Worm (Caenorhabditis elegans) whole organism, young adult: ENCODE measurements around the gene C09H5.7.

ENCODE experiments used
- B0019.2 ChIP-seq: fragments of 200-800 bp; sonication (Bioruptor generic); conservative IDR thresholded peaks from 2 replicates; pipeline ENCODE4 v1.3.6; 2022; ENCODE audit warnings: missing genetic modification reagents, missing genetic modification characterization, missing compliant biosample characterization
- C17E4.6 ChIP-seq: fragments of 200-800 bp; sonication (Bioruptor generic); IDR thresholded peaks from 2 replicates; pipeline ENCODE4 v1.3.6; 2022; ENCODE audit warnings: missing genetic modification reagents, missing genetic modification characterization, missing compliant biosample characterization
- F22D6.2 ChIP-seq: sonication (generic microtip); optimal IDR thresholded peaks from 2 replicates; lab custom pipeline; 2016; ENCODE audit warnings: mild to moderate bottlenecking, missing genetic modification characterization, missing compliant biosample characterization
- F33H1.4 ChIP-seq: fragments of 200-800 bp; sonication (Bioruptor generic); IDR thresholded peaks from 2 replicates; pipeline ENCODE4 v1.3.6; 2022; ENCODE audit warnings: missing genetic modification reagents, missing genetic modification characterization, missing compliant biosample characterization
- F52B5.7 ChIP-seq: sonication (generic microtip); optimal IDR thresholded peaks from 2 replicates; lab custom pipeline; 2016; ENCODE audit warnings: mild to moderate bottlenecking, missing genetic modification characterization, missing compliant biosample characterization
- F57A8.1 ChIP-seq: fragments of 200-800 bp; sonication (Bioruptor generic); optimal IDR thresholded peaks from 2 replicates; lab custom pipeline; 2018; ENCODE audit warnings: mild to moderate bottlenecking, missing genetic modification characterization, moderate library complexity, missing compliant biosample characterization
- F57C9.4 ChIP-seq: sonication (generic microtip); optimal IDR thresholded peaks from 2 replicates; lab custom pipeline; 2017; ENCODE audit warnings: mild to moderate bottlenecking, missing genetic modification characterization, missing compliant biosample characterization
- K11D2.4 ChIP-seq: fragments of 200-800 bp; sonication (Bioruptor generic); IDR thresholded peaks from 2 replicates; pipeline ENCODE4 v1.3.6; 2022; ENCODE audit warnings: missing genetic modification reagents, missing genetic modification characterization, missing compliant biosample characterization
- K12H6.12 ChIP-seq: fragments of 200-800 bp; sonication (Bioruptor generic); optimal IDR thresholded peaks from 2 replicates; lab custom pipeline; 2018; ENCODE audit warnings: mild to moderate bottlenecking, missing genetic modification characterization, missing compliant biosample characterization
- T07F8.4 ChIP-seq: sonication (generic microtip); optimal IDR thresholded peaks from 2 replicates; lab custom pipeline; 2016; ENCODE audit warnings: mild to moderate bottlenecking, missing genetic modification characterization, moderate library complexity, missing compliant biosample characterization
- T26A5.8 ChIP-seq: sonication (generic microtip); optimal IDR thresholded peaks from 2 replicates; lab custom pipeline; 2016; ENCODE audit warnings: missing genetic modification characterization, missing compliant biosample characterization
- Y56A3A.18 ChIP-seq: fragments of 200-800 bp; sonication (Bioruptor generic); IDR thresholded peaks from 2 replicates; pipeline ENCODE4 v1.3.6; 2022; ENCODE audit warnings: missing genetic modification reagents, missing genetic modification characterization, missing compliant biosample characterization
- Y79H2A.3 ChIP-seq: fragments of 200-800 bp; sonication (Bioruptor generic); conservative IDR thresholded peaks from 2 replicates; pipeline ENCODE4 v1.3.6; 2022; ENCODE audit warnings: missing genetic modification reagents, missing genetic modification characterization, missing compliant biosample characterization
- Y95B8A.8 ChIP-seq: fragments of 200-800 bp; sonication (Bioruptor generic); IDR thresholded peaks from 2 replicates; pipeline ENCODE4 v1.3.6; 2022; ENCODE audit warnings: missing genetic modification reagents, missing genetic modification characterization, missing compliant biosample characterization
- attf-3 ChIP-seq: fragments of 200-800 bp; sonication (Bioruptor generic); conservative IDR thresholded peaks from 2 replicates; pipeline ENCODE4 v1.3.6; 2022; ENCODE audit warnings: missing genetic modification reagents, missing genetic modification characterization, missing compliant biosample characterization
- bed-2 ChIP-seq: fragments of 200-800 bp; sonication (Bioruptor generic); IDR thresholded peaks from 2 replicates; pipeline ENCODE4 v1.3.6; 2022; ENCODE audit warnings: missing genetic modification reagents, missing genetic modification characterization, missing compliant biosample characterization
- cebp-1 ChIP-seq, 2 experiments: fragments of 200-800 bp in 1 of 2; sonication (Bioruptor generic) in 1 of 2; sonication (generic microtip) in 1 of 2; IDR thresholded peaks in 1 of 2; optimal IDR thresholded peaks in 1 of 2; 2 replicates each; pipeline versions ENCODE4 v1.3.6 to Lab custom; 2017 to 2022; ENCODE audit warnings: missing compliant biosample characterization in 2 of 2, missing genetic modification characterization in 2 of 2, mild to moderate bottlenecking in 1 of 2, missing genetic modification reagents in 1 of 2, moderate library complexity in 1 of 2
- ceh-58 ChIP-seq: fragments of 200-800 bp; sonication (Bioruptor generic); IDR thresholded peaks from 2 replicates; pipeline ENCODE4 v1.3.6; 2022; ENCODE audit warnings: missing genetic modification characterization, missing compliant biosample characterization
- ceh-79 ChIP-seq: sonication (generic microtip); optimal IDR thresholded peaks from 2 replicates; lab custom pipeline; 2017; ENCODE audit warnings: mild to moderate bottlenecking, missing genetic modification characterization, missing compliant biosample characterization
- dpl-1 ChIP-seq: fragments of 150-350 bp; optimal IDR thresholded peaks from 2 replicates; lab custom pipeline; 2014; ENCODE audit warnings: missing biosample characterization, missing genetic modification reagents, missing genetic modification characterization
- ets-4 ChIP-seq: fragments of 200-800 bp; sonication (Bioruptor generic); optimal IDR thresholded peaks from 2 replicates; lab custom pipeline; 2018; ENCODE audit warnings: mild to moderate bottlenecking, missing genetic modification characterization, missing compliant biosample characterization
- hlh-26 ChIP-seq: fragments of 200-800 bp; sonication (Bioruptor generic); conservative IDR thresholded peaks from 2 replicates; pipeline ENCODE4 v1.3.6; 2022; ENCODE audit warnings: missing genetic modification reagents, missing genetic modification characterization, missing compliant biosample characterization
- hmg-20 ChIP-seq: fragments of 200-800 bp; sonication (Bioruptor generic); IDR thresholded peaks from 2 replicates; pipeline ENCODE4 v1.3.6; 2022; ENCODE audit warnings: missing genetic modification reagents, missing genetic modification characterization, missing compliant biosample characterization
- lin-26 ChIP-seq: fragments of 200-800 bp; sonication (Bioruptor generic); IDR thresholded peaks from 2 replicates; pipeline ENCODE4 v1.3.6; 2022; ENCODE audit warnings: missing genetic modification reagents, missing genetic modification characterization, missing compliant biosample characterization
- lin-54 ChIP-seq: fragments of 200-800 bp; sonication (Bioruptor generic); optimal IDR thresholded peaks from 2 replicates; lab custom pipeline; 2018; ENCODE audit warnings: mild to moderate bottlenecking, missing genetic modification characterization, missing compliant biosample characterization
- lir-1 ChIP-seq: fragments of 200-800 bp; sonication (Bioruptor generic); conservative IDR thresholded peaks from 2 replicates; pipeline ENCODE4 v1.3.6; 2022; ENCODE audit warnings: missing genetic modification reagents, missing genetic modification characterization, missing compliant biosample characterization
- mel-28 ChIP-seq: sonication (generic microtip); optimal IDR thresholded peaks from 2 replicates; lab custom pipeline; 2016; ENCODE audit warnings: borderline replicate concordance, mild to moderate bottlenecking, missing genetic modification characterization, missing compliant biosample characterization
- nfyb-1 ChIP-seq: fragments of 200-800 bp; sonication (Bioruptor generic); IDR thresholded peaks from 2 replicates; pipeline ENCODE4 v1.3.6; 2022; ENCODE audit warnings: missing genetic modification reagents, missing genetic modification characterization, missing compliant biosample characterization
- nhr-120 ChIP-seq: fragments of 200-800 bp; sonication (Bioruptor generic); IDR thresholded peaks from 2 replicates; pipeline ENCODE4 v1.3.6; 2022; ENCODE audit warnings: missing genetic modification characterization, missing compliant biosample characterization
- nhr-80 ChIP-seq: sonication (generic microtip); optimal IDR thresholded peaks from 2 replicates; lab custom pipeline; 2016; ENCODE audit warnings: missing genetic modification characterization, missing compliant biosample characterization
- nhr-90 ChIP-seq: sonication (generic microtip); optimal IDR thresholded peaks from 2 replicates; lab custom pipeline; 2016; ENCODE audit warnings: missing genotype, mild to moderate bottlenecking, missing genetic modification characterization, missing compliant biosample characterization
- pha-4 ChIP-seq: fragments of 150-350 bp; sonication (generic microtip); optimal IDR thresholded peaks from 2 replicates; lab custom pipeline; 2014; ENCODE audit warnings: missing biosample characterization, missing genetic modification reagents, missing genetic modification characterization
- rec-8 ChIP-seq, 2 experiments: sonication (generic microtip); optimal IDR thresholded peaks; 2 replicates each; lab custom pipeline; 2016; ENCODE audit warnings: mild to moderate bottlenecking in 2 of 2, missing genetic modification characterization in 2 of 2, missing genetic modification reagents in 2 of 2, missing genotype in 2 of 2, missing biosample characterization in 1 of 2, missing compliant biosample characterization in 1 of 2, moderate library complexity in 1 of 2
- sea-2 ChIP-seq: fragments of 200-800 bp; sonication (Bioruptor generic); IDR thresholded peaks from 2 replicates; pipeline ENCODE4 v1.3.6; 2022; ENCODE audit warnings: missing genetic modification characterization, missing compliant biosample characterization
- snpc-1.1 ChIP-seq: sonication (generic microtip); optimal IDR thresholded peaks from 2 replicates; lab custom pipeline; 2017; ENCODE audit warnings: missing genetic modification characterization, mild to moderate bottlenecking, missing compliant biosample characterization, antibody characterized with exemption, moderate library complexity, missing genotype, missing genetic modification reagents; ENCODE audit not compliant: insufficient read depth
- snpc-3.4 ChIP-seq: sonication (generic microtip); optimal IDR thresholded peaks from 2 replicates; lab custom pipeline; 2017; ENCODE audit warnings: missing genetic modification characterization, mild to moderate bottlenecking, missing compliant biosample characterization, antibody characterized with exemption, moderate library complexity, missing genotype, missing genetic modification reagents
- tlf-1 ChIP-seq: fragments of 200-800 bp; sonication (Bioruptor generic); optimal IDR thresholded peaks from 2 replicates; lab custom pipeline; 2018; ENCODE audit warnings: mild to moderate bottlenecking, missing genetic modification characterization, missing compliant biosample characterization
- unc-130 ChIP-seq: sonication (generic microtip); optimal IDR thresholded peaks from 2 replicates; lab custom pipeline; 2016; ENCODE audit warnings: missing genetic modification reagents, missing genetic modification characterization, missing compliant biosample characterization
- ztf-22 ChIP-seq: fragments of 200-800 bp; sonication (Bioruptor generic); optimal IDR thresholded peaks from 2 replicates; lab custom pipeline; 2018; ENCODE audit warnings: mild to moderate bottlenecking, missing genetic modification characterization, moderate library complexity, missing compliant biosample characterization
- ztf-25 ChIP-seq: fragments of 200-800 bp; sonication (Bioruptor generic); IDR thresholded peaks from 2 replicates; pipeline ENCODE4 v1.3.6; 2022; ENCODE audit warnings: missing genetic modification reagents, missing genetic modification characterization, missing compliant biosample characterization

C09H5.7 gene

ce11 chrV:8046706-8047105 lies 38.3 kb downstream of the C09H5.7 start, which contains the start of gene ZC513.3:
Gene ZC513.3, plus strand, starts transcription at chrV:8047006.
- TF ChIP-seq nhr-90 (tag; lab: Kevin White, UChicago) (no peak), hlh-26 (GFP tag; lab: Robert Waterston, UW) (no peak), mel-28 (no peak), ceh-58 (GFP tag; lab: Robert Waterston, UW) (no peak), F57C9.4 (no peak), F22D6.2 (tag; lab: Kevin White, UChicago) (no peak)

- TF ChIP-seq T07F8.4, result no peak
- no peak for TF ChIP-seq sea-2
- no peak for TF ChIP-seq ztf-25 (GFP tag; lab: Robert Waterston, UW)
- no peak for TF ChIP-seq lir-1 (GFP tag; lab: Robert Waterston, UW)
- no peak for TF ChIP-seq nhr-120 (GFP tag; lab: Robert Waterston, UW)
- no peak for TF ChIP-seq lin-26 (GFP tag; lab: Robert Waterston, UW)
- no peak for TF ChIP-seq ets-4
- TF ChIP-seq F52B5.7 (tag; lab: Kevin White, UChicago), result no peak
- TF ChIP-seq K11D2.4, result no peak
- TF ChIP-seq unc-130 (GFP tag; lab: Kevin White, UChicago), result no peak
- TF ChIP-seq Y56A3A.18, result no peak
- TF ChIP-seq Y79H2A.3 (GFP tag; lab: Robert Waterston, UW), result no peak
- TF ChIP-seq pha-4, result no peak
- TF ChIP-seq snpc-3.4 (tag; lab: Kevin White, UChicago), result no peak
- no peak for TF ChIP-seq C17E4.6 (GFP tag; lab: Robert Waterston, UW)
- no peak for TF ChIP-seq ztf-22 (GFP tag; lab: Kevin White, UChicago)
- no peak for TF ChIP-seq tlf-1 (GFP tag; lab: Kevin White, UChicago)
- TF ChIP-seq, all 124 proteins: peak for 0
Measured at ce11 chrV:8044957-8045356, 40.1 kb downstream of the C09H5.7 start.

- TF ChIP-seq lin-26 (GFP tag; lab: Robert Waterston, UW) (no peak), nhr-80 (tag; lab: Kevin White, UChicago) (no peak), attf-3 (GFP tag; lab: Robert Waterston, UW) (no peak), lin-54 (GFP tag; lab: Kevin White, UChicago) (no peak), T26A5.8 (no peak), cebp-1 (GFP tag; IDR thresholded peaks at IDR 0.05; lab: Robert Waterston, UW) (no peak), cebp-1 (tag; optimal IDR thresholded peaks at IDR 0.05; lab: Kevin White, UChicago) (no peak), K12H6.12 (tag; lab: Kevin White, UChicago) (no peak), Y95B8A.8 (GFP tag; lab: Robert Waterston, UW) (no peak), nfyb-1 (no peak), snpc-1.1 (tag; lab: Kevin White, UChicago) (no peak), hmg-20 (GFP tag; lab: Robert Waterston, UW) (no peak)
Measured at ce11 chrV:8043664-8044063, 41.4 kb downstream of the C09H5.7 start.

- no peak for TF ChIP-seq nhr-80 (tag; lab: Kevin White, UChicago)
- no peak for TF ChIP-seq dpl-1 (GFP tag; lab: Kevin White, UChicago)
- TF ChIP-seq nhr-120 (GFP tag; lab: Robert Waterston, UW), result no peak
- TF ChIP-seq hlh-26 (GFP tag; lab: Robert Waterston, UW), result no peak
- TF ChIP-seq F33H1.4, result no peak
- TF ChIP-seq rec-8 (tag; optimal IDR thresholded peaks at IDR 0.05; lab: Kevin White, UChicago), result no peak
- TF ChIP-seq bed-2 (GFP tag; lab: Robert Waterston, UW), result no peak
- TF ChIP-seq Y95B8A.8 (GFP tag; lab: Robert Waterston, UW), result no peak
- TF ChIP-seq ceh-79 (tag; lab: Kevin White, UChicago), result no peak
- TF ChIP-seq F57A8.1 (GFP tag; lab: Kevin White, UChicago), result no peak
- TF ChIP-seq B0019.2 (GFP tag; lab: Robert Waterston, UW), result no peak
- TF ChIP-seq C17E4.6 (GFP tag; lab: Robert Waterston, UW), result no peak
- TF ChIP-seq attf-3 (GFP tag; lab: Robert Waterston, UW), result no peak
Measured at ce11 chrV:8041336-8041868, 43.6 kb downstream of the C09H5.7 start.
